Worm (Caenorhabditis elegans): ENCODE measurements around the gene F14F9.2.

ce11 chrV:5150880-5151279, 6.2 kb downstream of the F14F9.2 start, which contains the start of gene srh-130:
- TF ChIP-seq pha-4 (tag; optimal IDR thresholded peaks at IDR 0.05) (no peak), unc-62 (GFP tag; optimal IDR thresholded peaks at IDR 0.05) (no peak), snpc-4 (tag; optimal IDR thresholded peaks at IDR 0.05) (no peak)
